Worm (Caenorhabditis elegans) whole organism, L4 larva: Measurements from ENCODE around the gene exc-1.

ENCODE experiments used
- F26F4.8 ChIP-seq: fragments of 200-800 bp; sonication (Bioruptor generic); conservative IDR thresholded peaks from 2 replicates; pipeline ENCODE4 v1.3.6; 2022; ENCODE audit warnings: missing genetic modification characterization, missing compliant biosample characterization
- F37D6.2 ChIP-seq: sonication (generic microtip); optimal IDR thresholded peaks from 2 replicates; lab custom pipeline; 2016; ENCODE audit warnings: mild to moderate bottlenecking, missing genetic modification characterization, missing compliant biosample characterization
- F44E2.7 ChIP-seq: fragments of 200-800 bp; sonication (Bioruptor generic); IDR thresholded peaks from 2 replicates; pipeline ENCODE4 v2.1.2; 2022; ENCODE audit warnings: missing genetic modification characterization, missing compliant biosample characterization
- R02D3.7 ChIP-seq: fragments of 150-350 bp; sonication (generic microtip); optimal IDR thresholded peaks from 3 replicates; lab custom pipeline; 2014; ENCODE audit warnings: missing biosample characterization, missing genetic modification characterization
- Y75B8A.6 ChIP-seq: fragments of 200-800 bp; sonication (Bioruptor generic); IDR thresholded peaks from 2 replicates; pipeline ENCODE4 v1.3.6; 2022; ENCODE audit warnings: missing genetic modification reagents, missing genetic modification characterization, missing compliant biosample characterization
- ZK546.5 ChIP-seq, 2 experiments: sonication (generic microtip); optimal IDR thresholded peaks; 2 replicates each; lab custom pipeline; 2017; ENCODE audit warnings: missing biosample characterization in 2 of 2, missing genetic modification characterization in 2 of 2
- attf-4 ChIP-seq: sonication (generic microtip); optimal IDR thresholded peaks from 3 replicates; lab custom pipeline; 2017; ENCODE audit warnings: missing biosample characterization, missing genetic modification characterization
- ceh-20 ChIP-seq: fragments of 200-800 bp; sonication (Bioruptor generic); IDR thresholded peaks from 2 replicates; pipeline ENCODE4 v1.3.6; 2022; ENCODE audit warnings: missing genetic modification reagents, missing genetic modification characterization, missing compliant biosample characterization
- ceh-62 ChIP-seq: sonication (generic microtip); optimal IDR thresholded peaks from 2 replicates; lab custom pipeline; 2017; ENCODE audit warnings: missing biosample characterization, missing genetic modification characterization
- ces-1 ChIP-seq: fragments of 150-350 bp; sonication (generic microtip); optimal IDR thresholded peaks from 4 replicates; lab custom pipeline; 2014; ENCODE audit warnings: missing biosample characterization, missing genetic modification reagents, missing genetic modification characterization
- daf-16 ChIP-seq, 3 experiments: sonication (generic microtip); optimal IDR thresholded peaks; 2 replicates each; lab custom pipeline; 2016 to 2017; ENCODE audit warnings: missing genetic modification characterization in 3 of 3, missing genetic modification reagents in 3 of 3, mild to moderate bottlenecking in 2 of 3, missing compliant biosample characterization in 2 of 3, missing biosample characterization in 1 of 3, moderate library complexity in 1 of 3
- daf-19 ChIP-seq: fragments of 200-800 bp; sonication (Bioruptor generic); conservative IDR thresholded peaks from 2 replicates; pipeline ENCODE4 v1.3.6; 2022; ENCODE audit warnings: missing genetic modification characterization, missing compliant biosample characterization
- daf-8 ChIP-seq: fragments of 200-800 bp; sonication (Bioruptor generic); IDR thresholded peaks from 2 replicates; pipeline ENCODE4 v1.3.6; 2022; ENCODE audit warnings: missing genetic modification characterization, missing compliant biosample characterization
- dmd-6 ChIP-seq: fragments of 200-800 bp; sonication (Bioruptor generic); IDR thresholded peaks from 2 replicates; pipeline ENCODE4 v1.3.6; 2022; ENCODE audit warnings: missing genetic modification reagents, missing genetic modification characterization, missing compliant biosample characterization
- dpl-1 ChIP-seq: fragments of 150-350 bp; optimal IDR thresholded peaks from 2 replicates; lab custom pipeline; 2014; ENCODE audit warnings: missing biosample characterization, missing genetic modification reagents, missing genetic modification characterization
- egl-27 ChIP-seq: sonication (generic microtip); optimal IDR thresholded peaks from 3 replicates; lab custom pipeline; 2017; ENCODE audit warnings: missing biosample characterization, missing genetic modification reagents, missing genetic modification characterization
- fos-1 ChIP-seq: fragments of 150-350 bp; optimal IDR thresholded peaks from 2 replicates; lab custom pipeline; 2014; ENCODE audit warnings: missing biosample characterization, missing genetic modification characterization
- hlh-11 ChIP-seq: fragments of 200-800 bp; sonication (Bioruptor generic); optimal IDR thresholded peaks from 2 replicates; lab custom pipeline; 2018; ENCODE audit warnings: mild to moderate bottlenecking, missing genetic modification characterization, missing compliant biosample characterization
- hlh-30 ChIP-seq: sonication (generic microtip); optimal IDR thresholded peaks from 2 replicates; lab custom pipeline; 2017; ENCODE audit warnings: antibody characterized with exemption, mild to moderate bottlenecking, missing genetic modification characterization, missing compliant biosample characterization; ENCODE audit not compliant: insufficient read depth
- hmg-1.1 ChIP-seq: fragments of 200-800 bp; sonication (Bioruptor generic); IDR thresholded peaks from 2 replicates; pipeline ENCODE4 v1.3.6; 2022; ENCODE audit warnings: missing genetic modification reagents, missing genetic modification characterization, missing compliant biosample characterization
- lim-7 ChIP-seq: fragments of 200-800 bp; sonication (Bioruptor generic); IDR thresholded peaks from 2 replicates; pipeline ENCODE4 v1.3.6; 2022; ENCODE audit warnings: missing genetic modification characterization, missing compliant biosample characterization
- lin-1 ChIP-seq: fragments of 200-800 bp; sonication (Bioruptor generic); IDR thresholded peaks from 2 replicates; pipeline ENCODE4 v1.3.6; 2022; ENCODE audit warnings: missing genetic modification reagents, missing genetic modification characterization, missing compliant biosample characterization
- lin-39 ChIP-seq: fragments of 150-350 bp; optimal IDR thresholded peaks from 2 replicates; lab custom pipeline; 2014; ENCODE audit warnings: missing biosample characterization, missing genetic modification reagents, missing genetic modification characterization
- lir-3 ChIP-seq: sonication (generic microtip); optimal IDR thresholded peaks from 2 replicates; lab custom pipeline; 2016; ENCODE audit warnings: mild to moderate bottlenecking, missing genetic modification characterization, missing compliant biosample characterization
- lsy-2 ChIP-seq, 2 experiments: fragments of 150-350 bp in 1 of 2; sonication (generic microtip) in 1 of 2; optimal IDR thresholded peaks; 2 replicates each; lab custom pipeline; 2014 to 2017; ENCODE audit warnings: missing biosample characterization in 2 of 2, missing genetic modification characterization in 2 of 2
- mdl-1 ChIP-seq, 2 experiments: fragments of 150-350 bp in 1 of 2; sonication (generic microtip) in 1 of 2; optimal IDR thresholded peaks; 2 replicates each; lab custom pipeline; 2014 to 2017; ENCODE audit warnings: missing biosample characterization in 2 of 2, missing genetic modification characterization in 2 of 2
- mes-2 ChIP-seq: sonication (generic microtip); optimal IDR thresholded peaks from 2 replicates; lab custom pipeline; 2016; ENCODE audit warnings: missing genotype, mild to moderate bottlenecking, missing genetic modification characterization, missing compliant biosample characterization; ENCODE audit not compliant: poor library complexity, severe bottlenecking
- mxl-3 ChIP-seq: fragments of 200-800 bp; sonication (Bioruptor generic); optimal IDR thresholded peaks from 2 replicates; lab custom pipeline; 2018; ENCODE audit warnings: mild to moderate bottlenecking, missing genetic modification characterization, missing compliant biosample characterization
- nhr-10 ChIP-seq: fragments of 150-350 bp; optimal IDR thresholded peaks from 2 replicates; lab custom pipeline; 2014; ENCODE audit warnings: missing biosample characterization, missing genetic modification characterization
- nhr-111 ChIP-seq: fragments of 200-800 bp; sonication (Bioruptor generic); optimal IDR thresholded peaks from 2 replicates; lab custom pipeline; 2018; ENCODE audit warnings: mild to moderate bottlenecking, missing genetic modification characterization, missing compliant biosample characterization
- nhr-28 ChIP-seq: fragments of 150-350 bp; optimal IDR thresholded peaks from 2 replicates; lab custom pipeline; 2014; ENCODE audit warnings: missing biosample characterization, missing genetic modification characterization
- nhr-42 ChIP-seq: fragments of 200-800 bp; sonication (Bioruptor generic); IDR thresholded peaks from 2 replicates; pipeline ENCODE4 v1.3.6; 2022; ENCODE audit warnings: missing genetic modification characterization, missing compliant biosample characterization
- nhr-48 ChIP-seq: sonication (generic microtip); optimal IDR thresholded peaks from 2 replicates; lab custom pipeline; 2016; ENCODE audit warnings: mild to moderate bottlenecking, missing genetic modification characterization, missing compliant biosample characterization
- nhr-77 ChIP-seq: fragments of 150-350 bp; optimal IDR thresholded peaks from 2 replicates; lab custom pipeline; 2014; ENCODE audit warnings: missing biosample characterization, missing genetic modification characterization
- pha-4 ChIP-seq, 2 experiments: fragments of 150-350 bp in 1 of 2; fragments of 200-800 bp in 1 of 2; sonication (Bioruptor generic) in 1 of 2; IDR thresholded peaks in 1 of 2; optimal IDR thresholded peaks in 1 of 2; 2 replicates each; pipeline versions ENCODE4 v1.3.6 to Lab custom; 2014 to 2022; ENCODE audit warnings: missing genetic modification characterization in 2 of 2, missing genetic modification reagents in 2 of 2, missing biosample characterization in 1 of 2, missing compliant biosample characterization in 1 of 2
- php-3 ChIP-seq: fragments of 200-800 bp; sonication (Bioruptor generic); IDR thresholded peaks from 2 replicates; pipeline ENCODE4 v1.3.6; 2022; ENCODE audit warnings: missing genetic modification reagents, missing genetic modification characterization, missing compliant biosample characterization
- pqm-1 ChIP-seq: sonication (generic microtip); optimal IDR thresholded peaks from 2 replicates; lab custom pipeline; 2017; ENCODE audit warnings: missing biosample characterization, missing genetic modification characterization
- rbr-2 ChIP-seq: sonication (generic microtip); optimal IDR thresholded peaks from 2 replicates; lab custom pipeline; 2016; ENCODE audit warnings: missing genotype, missing genetic modification characterization, missing compliant biosample characterization
- saeg-2 ChIP-seq: fragments of 200-800 bp; sonication (Bioruptor generic); IDR thresholded peaks from 2 replicates; pipeline ENCODE4 v1.3.6; 2022; ENCODE audit warnings: missing genetic modification reagents, missing genetic modification characterization, missing compliant biosample characterization
- set-16 ChIP-seq: fragments of 200-800 bp; sonication (Bioruptor generic); IDR thresholded peaks from 2 replicates; pipeline ENCODE4 v1.3.6; 2022; ENCODE audit warnings: missing genetic modification reagents, missing genetic modification characterization, missing compliant biosample characterization
- skn-1 ChIP-seq: fragments of 150-350 bp; optimal IDR thresholded peaks from 2 replicates; lab custom pipeline; 2014; ENCODE audit warnings: missing biosample characterization, missing genetic modification characterization
- snpc-1.2 ChIP-seq: fragments of 200-800 bp; sonication (Bioruptor generic); IDR thresholded peaks from 2 replicates; pipeline ENCODE4 v1.3.6; 2022; ENCODE audit warnings: missing genetic modification reagents, missing genetic modification characterization, missing compliant biosample characterization
- snpc-4 ChIP-seq: fragments of 150-350 bp; optimal IDR thresholded peaks from 2 replicates; lab custom pipeline; 2014; ENCODE audit warnings: missing biosample characterization, missing genetic modification characterization
- tra-1 ChIP-seq: fragments of 200-800 bp; sonication (Bioruptor generic); IDR thresholded peaks from 2 replicates; pipeline ENCODE4 v1.3.6; 2022; ENCODE audit warnings: missing genetic modification reagents, missing genetic modification characterization, missing compliant biosample characterization
- vab-7 ChIP-seq: fragments of 200-800 bp; sonication (Bioruptor generic); IDR thresholded peaks from 2 replicates; pipeline ENCODE4 v1.3.6; 2022; ENCODE audit warnings: missing genetic modification reagents, missing genetic modification characterization, missing compliant biosample characterization
- zfp-2 ChIP-seq: sonication (generic microtip); optimal IDR thresholded peaks from 2 replicates; lab custom pipeline; 2016; ENCODE audit warnings: mild to moderate bottlenecking, missing genetic modification characterization, missing compliant biosample characterization
- zip-2 ChIP-seq: fragments of 150-350 bp; optimal IDR thresholded peaks from 2 replicates; lab custom pipeline; 2014; ENCODE audit warnings: missing biosample characterization, missing genetic modification characterization

Gene exc-1

DNA sequence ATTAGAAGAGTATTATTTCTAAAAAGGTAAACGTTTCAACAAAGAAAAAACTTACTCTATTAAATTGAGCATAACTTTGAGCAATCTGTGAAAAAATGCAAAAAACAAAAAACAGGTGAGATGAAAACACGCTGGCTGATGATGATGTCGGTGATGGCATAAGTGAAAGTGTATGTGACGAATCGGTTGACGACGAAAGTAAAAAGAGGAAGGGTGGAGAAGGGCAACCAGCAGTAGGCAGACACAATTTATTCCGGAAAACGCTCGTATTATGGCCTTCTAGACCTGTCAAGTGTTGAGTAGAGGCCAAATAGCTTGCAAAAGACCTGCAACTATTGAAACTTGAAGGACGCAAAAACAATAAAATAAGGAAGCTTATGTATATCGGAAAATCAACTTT is 49.3 kb downstream of the exc-1 start, which contains the start of gene nas-13:
nas-13 (minus strand) TSS at position 323 of the 400 bp plus-strand sequence.
- no peak for TF ChIP-seq daf-19 (GFP tag; lab: Robert Waterston, UW)
- TF ChIP-seq fos-1 (tag; lab: Kevin White, UChicago): no peak

DNA sequence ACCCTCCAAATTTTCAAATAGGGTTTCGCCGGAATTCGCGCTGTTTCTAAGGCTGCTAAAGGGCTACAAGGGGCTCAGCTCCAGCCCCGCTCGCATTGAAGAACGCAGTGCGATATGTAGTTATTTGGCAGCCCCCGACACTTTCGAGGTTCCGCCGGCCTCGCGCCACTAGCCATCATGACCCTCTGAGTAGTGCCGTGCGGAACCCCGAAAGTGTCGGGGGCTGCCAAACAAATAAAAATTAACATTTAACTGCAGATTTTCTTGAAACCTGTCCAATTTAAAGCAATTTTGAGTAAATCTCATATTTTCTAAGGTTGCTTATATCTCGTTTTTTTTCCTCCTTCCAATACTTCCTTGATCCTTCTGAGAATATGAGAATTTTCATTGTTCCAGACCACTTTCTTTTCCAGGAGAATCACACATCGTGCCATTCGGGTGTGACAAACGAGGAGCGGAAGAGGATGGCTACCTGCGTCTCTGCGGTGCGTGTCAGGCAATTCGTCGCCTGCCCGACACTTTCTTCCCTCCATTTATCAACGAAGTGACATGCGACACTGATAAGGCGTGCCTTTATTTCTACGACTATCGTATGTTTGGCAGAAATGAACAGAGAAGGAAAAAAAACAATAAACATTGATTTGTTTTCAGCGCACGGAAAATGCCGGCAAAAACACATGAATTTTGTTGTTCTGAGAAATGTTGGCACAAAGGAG is 53.3 kb downstream of the exc-1 start:
- TF ChIP-seq fos-1 (tag; lab: Kevin White, UChicago) (no peak), R02D3.7 (no peak), ceh-62 (tag; lab: Kevin White, UChicago) (no peak), zfp-2 (tag; lab: Kevin White, UChicago) (no peak), nhr-10 (tag; lab: Kevin White, UChicago) (no peak), skn-1 (no peak), Y75B8A.6 (GFP tag; lab: Robert Waterston, UW) (no peak), lim-7 (GFP tag; lab: Robert Waterston, UW) (no peak), rbr-2 (no peak), F37D6.2 (tag; lab: Kevin White, UChicago) (no peak), nhr-77 (tag; lab: Kevin White, UChicago) (peak; percentile 76), nhr-111 (no peak), F44E2.7 (GFP tag; lab: Robert Waterston, UW) (no peak), nhr-48 (tag; lab: Kevin White, UChicago) (peak; percentile 38), nhr-42 (no peak), zip-2 (no peak), egl-27 (tag; lab: Kevin White, UChicago) (no peak), snpc-4 (no peak), dmd-6 (GFP tag; lab: Robert Waterston, UW) (peak; percentile 88), pqm-1 (tag; lab: Kevin White, UChicago) (peak; percentile 63), lin-39 (tag; lab: Kevin White, UChicago) (no peak), hmg-1.1 (0 out of 2 replicates have a peak, but pooled peaks have one; percentile 11), mxl-3 (GFP tag; lab: Kevin White, UChicago) (peak; percentile 93), hlh-11 (peak; percentile 91), set-16 (GFP tag; lab: Robert Waterston, UW) (peak; percentile 62), pha-4 (GFP tag; IDR thresholded peaks at IDR 0.05; lab: Robert Waterston, UW) (no peak), pha-4 (tag; optimal IDR thresholded peaks at IDR 0.05; lab: Kevin White, UChicago) (no peak), daf-19 (GFP tag; lab: Robert Waterston, UW) (no peak), dpl-1 (GFP tag; lab: Kevin White, UChicago) (no peak), lin-1 (GFP tag; lab: Robert Waterston, UW) (peak; percentile 63; the same call in 1 of the 2 replicates), vab-7 (GFP tag; lab: Robert Waterston, UW) (no peak), hlh-30 (tag; lab: Kevin White, UChicago) (peak; percentile 79), saeg-2 (GFP tag; lab: Robert Waterston, UW) (no peak), attf-4 (no peak), mes-2 (tag; lab: Kevin White, UChicago) (peak; percentile 21), lir-3 (tag; lab: Kevin White, UChicago) (no peak), F26F4.8 (GFP tag; lab: Robert Waterston, UW) (no peak), php-3 (GFP tag; lab: Robert Waterston, UW) (peak; percentile 80), ces-1 (GFP tag; lab: Kevin White, UChicago) (no peak), nhr-28 (tag; lab: Kevin White, UChicago) (peak; percentile 92), daf-16 (GFP tag; optimal IDR thresholded peaks at IDR 0.05; lab: Kevin White, UChicago) (no peak), daf-16 (tag; optimal IDR thresholded peaks at IDR 0.05; lab: Kevin White, UChicago) (peak; percentile 96), lsy-2 (tag; optimal IDR thresholded peaks at IDR 0.05; lab: Kevin White, UChicago) (no peak), snpc-1.2 (GFP tag; lab: Robert Waterston, UW) (no peak), mdl-1 (tag; optimal IDR thresholded peaks at IDR 0.05; lab: Kevin White, UChicago) (peak; percentile 29 to 67), tra-1 (GFP tag; lab: Robert Waterston, UW) (peak; percentile 79), ceh-20 (GFP tag; lab: Robert Waterston, UW) (peak; percentile 74; the same call in 1 of the 2 replicates), ZK546.5 (tag; optimal IDR thresholded peaks at IDR 0.05; lab: Kevin White, UChicago) (no peak), daf-8 (GFP tag; lab: Robert Waterston, UW) (no peak)
